Worm (Caenorhabditis elegans) whole organism, mixed stage, embryonic: Measurements from ENCODE around the gene F21H7.3.

Experiments
- elt-1 ChIP-seq: sonication (generic microtip); optimal IDR thresholded peaks from 2 replicates; lab custom pipeline; 2017; ENCODE audit warnings: missing genetic modification characterization, mild to moderate bottlenecking, missing compliant biosample characterization, antibody characterized with exemption, moderate library complexity, borderline replicate concordance; ENCODE audit not compliant: insufficient read depth
- elt-3 ChIP-seq: fragments of 150-350 bp; optimal IDR thresholded peaks from 2 replicates; lab custom pipeline; 2014; ENCODE audit warnings: missing biosample characterization, missing genetic modification characterization
- flh-1 ChIP-seq: fragments of 200-800 bp; sonication (Bioruptor generic); optimal IDR thresholded peaks from 2 replicates; lab custom pipeline; 2018; ENCODE audit warnings: mild to moderate bottlenecking, missing genetic modification characterization, moderate library complexity, missing compliant biosample characterization
- ham-2 ChIP-seq: fragments of 200-800 bp; sonication (Bioruptor generic); optimal IDR thresholded peaks from 2 replicates; lab custom pipeline; 2018; ENCODE audit warnings: mild to moderate bottlenecking, missing genetic modification characterization, missing compliant biosample characterization
- lin-13 ChIP-seq: fragments of 150-350 bp; optimal IDR thresholded peaks from 2 replicates; lab custom pipeline; 2014; ENCODE audit warnings: missing biosample characterization, missing genetic modification characterization
- mls-2 ChIP-seq: sonication (generic microtip); optimal IDR thresholded peaks from 2 replicates; lab custom pipeline; 2016; ENCODE audit warnings: mild to moderate bottlenecking, missing genetic modification characterization, moderate library complexity, missing compliant biosample characterization
- nhr-28 ChIP-seq: fragments of 150-350 bp; optimal IDR thresholded peaks from 2 replicates; lab custom pipeline; 2014; ENCODE audit warnings: missing biosample characterization, missing genetic modification characterization
- nhr-76 ChIP-seq: sonication (generic microtip); optimal IDR thresholded peaks from 2 replicates; lab custom pipeline; 2017; ENCODE audit warnings: missing biosample characterization, missing genetic modification characterization
- pha-4 ChIP-seq: fragments of 150-350 bp; optimal IDR thresholded peaks from 2 replicates; lab custom pipeline; 2018; ENCODE audit warnings: missing biosample characterization, missing genetic modification reagents, missing genetic modification characterization
- snpc-4 ChIP-seq: fragments of 150-350 bp; optimal IDR thresholded peaks from 2 replicates; lab custom pipeline; 2014; ENCODE audit warnings: missing biosample characterization, missing genetic modification characterization
- unc-39 ChIP-seq: fragments of 150-350 bp; optimal IDR thresholded peaks from 2 replicates; lab custom pipeline; 2014; ENCODE audit warnings: missing biosample characterization, missing genetic modification characterization
- unc-62 ChIP-seq: fragments of 150-350 bp; optimal IDR thresholded peaks from 2 replicates; lab custom pipeline; 2014; ENCODE audit warnings: missing biosample characterization, missing genetic modification reagents, missing genetic modification characterization
- zip-8 ChIP-seq: fragments of 150-350 bp; optimal IDR thresholded peaks from 2 replicates; lab custom pipeline; 2014; ENCODE audit warnings: missing biosample characterization, missing genetic modification characterization

- no peak for TF ChIP-seq unc-62 (GFP tag; lab: Kevin White, UChicago)
- TF ChIP-seq pha-4 (tag; lab: Kevin White, UChicago) = no peak
- TF ChIP-seq elt-1 (tag; lab: Kevin White, UChicago) = no peak
- no peak for TF ChIP-seq lin-13
- no peak for TF ChIP-seq snpc-4 (tag; lab: Kevin White, UChicago)
- TF ChIP-seq nhr-28 (tag; lab: Kevin White, UChicago) = no peak
- TF ChIP-seq unc-39 (tag; lab: Kevin White, UChicago) = no peak
- TF ChIP-seq flh-1 (GFP tag; lab: Kevin White, UChicago) = no peak
- TF ChIP-seq mls-2 (tag; lab: Kevin White, UChicago) = no peak
- TF ChIP-seq ham-2 (GFP tag; lab: Kevin White, UChicago) = no peak
- no peak for TF ChIP-seq zip-8 (tag; lab: Kevin White, UChicago)
- no peak for TF ChIP-seq elt-3 (tag; lab: Kevin White, UChicago)
- TF ChIP-seq nhr-76 (tag; lab: Kevin White, UChicago) = no peak
These were observed 25.2 kb downstream of the F21H7.3 start, which contains the start of gene oac-15 for ce11 chrV:16209837-16210236.
